Fruit fly (Drosophila melanogaster): ENCODE data around the gene ssp6.

The ssp6 gene

dm6 chr3L:6103658-6104057 is 27.1 kb downstream of the ssp6 start (continued):
- TF ChIP-seq Oaz (GFP tag; IDR thresholded peaks at IDR 0.05): 0 out of 2 replicates have a peak, but pooled peaks have one; percentile 5
- no peak for TF ChIP-seq prd (optimal IDR thresholded peaks at IDR 0.05)
- no peak for TF ChIP-seq prd (GFP tag; IDR thresholded peaks at IDR 0.05)
- TF ChIP-seq gem (tag; optimal IDR thresholded peaks at IDR 0.05): no peak
- TF ChIP-seq Rx (GFP tag; IDR thresholded peaks at IDR 0.05): no peak
- TF ChIP-seq mld (GFP tag; IDR thresholded peaks at IDR 0.05; ENCODE audit: partially characterized antibody): no peak
- no peak for TF ChIP-seq Sry-δ (GFP tag; optimal IDR thresholded peaks at IDR 0.05)
- no peak for TF ChIP-seq CG4854 (GFP tag; optimal IDR thresholded peaks at IDR 0.05)
- TF ChIP-seq sqz (GFP tag; optimal IDR thresholded peaks at IDR 0.05): no peak
- TF ChIP-seq CG6683 (GFP tag; optimal IDR thresholded peaks at IDR 0.05): no peak
- no peak for TF ChIP-seq D19A (tag; optimal IDR thresholded peaks at IDR 0.05)
- no peak for TF ChIP-seq kni (GFP tag; optimal IDR thresholded peaks at IDR 0.05)
- TF ChIP-seq HLHmδ (GFP tag; optimal IDR thresholded peaks at IDR 0.05): no peak
- no peak for TF ChIP-seq ase (GFP tag; IDR thresholded peaks at IDR 0.05)
- TF ChIP-seq CG6175 (GFP tag; IDR thresholded peaks at IDR 0.05): no peak
- TF ChIP-seq dimm (GFP tag; IDR thresholded peaks at IDR 0.05): no peak
- TF ChIP-seq repo (GFP tag; optimal IDR thresholded peaks at IDR 0.05): no peak
- no peak for TF ChIP-seq CG6791 (GFP tag; IDR thresholded peaks at IDR 0.05; ENCODE audit: partially characterized antibody)
- peak; percentile 35 for TF ChIP-seq Ets65A (GFP tag)
- TF ChIP-seq salm (tag; optimal IDR thresholded peaks at IDR 0.05): no peak
- 0 out of 3 replicates have a peak, but pooled peaks have one; percentile 41 for TF ChIP-seq CG11456 (GFP tag; IDR thresholded peaks at IDR 0.05)
- no peak for TF ChIP-seq pb (GFP tag; optimal IDR thresholded peaks at IDR 0.05)
- no peak for TF ChIP-seq knrl (GFP tag; IDR thresholded peaks at IDR 0.05; ENCODE audit: partially characterized antibody)
- TF ChIP-seq HmgD (GFP tag; optimal IDR thresholded peaks at IDR 0.05): no peak
- TF ChIP-seq Camta (GFP tag; optimal IDR thresholded peaks at IDR 0.05): no peak
- no peak for TF ChIP-seq Elba2 (GFP tag; optimal IDR thresholded peaks at IDR 0.05)
- 0 out of 2 replicates have a peak, but pooled peaks have one; percentile 6 for TF ChIP-seq onecut (GFP tag; IDR thresholded peaks at IDR 0.05)
- TF ChIP-seq ci (GFP tag; IDR thresholded peaks at IDR 0.05): 0 out of 3 replicates have a peak, but pooled peaks have one; percentile 25
- TF ChIP-seq pho (GFP tag; optimal IDR thresholded peaks at IDR 0.05): no peak
- TF ChIP-seq CG16813 (GFP tag; IDR thresholded peaks at IDR 0.05; ENCODE audit: partially characterized antibody): no peak
- no peak for TF ChIP-seq slp2 (GFP tag; optimal IDR thresholded peaks at IDR 0.05)
- TF ChIP-seq CG9437 (GFP tag; optimal IDR thresholded peaks at IDR 0.05): no peak
- TF ChIP-seq zen2 (GFP tag; IDR thresholded peaks at IDR 0.05; ENCODE audit: partially characterized antibody): no peak
- TF ChIP-seq Fer2 (tag; optimal IDR thresholded peaks at IDR 0.05): no peak
- no peak for TF ChIP-seq sc (optimal IDR thresholded peaks at IDR 0.05)
- TF ChIP-seq sc (GFP tag; optimal IDR thresholded peaks at IDR 0.05): no peak
- no peak for TF ChIP-seq CG6254 (GFP tag; optimal IDR thresholded peaks at IDR 0.05)
- TF ChIP-seq Sox100B (GFP tag; optimal IDR thresholded peaks at IDR 0.05): no peak
- TF ChIP-seq Hr51 (GFP tag; optimal IDR thresholded peaks at IDR 0.05): no peak
- TF ChIP-seq CG33557 (GFP tag; optimal IDR thresholded peaks at IDR 0.05): no peak
- 0 out of 2 replicates have a peak, but pooled peaks have one; percentile 33 for TF ChIP-seq seq (GFP tag; IDR thresholded peaks at IDR 0.05)
- no peak for TF ChIP-seq maf-S (GFP tag; optimal IDR thresholded peaks at IDR 0.05)
- no peak for TF ChIP-seq Ssrp (tag; optimal IDR thresholded peaks at IDR 0.05)
- no peak for TF ChIP-seq CG7745 (tag; optimal IDR thresholded peaks at IDR 0.05)
- no peak for TF ChIP-seq dm (GFP tag; optimal IDR thresholded peaks at IDR 0.05)
- TF ChIP-seq danr (GFP tag; IDR thresholded peaks at IDR 0.05): no peak
- TF ChIP-seq CG4360 (GFP tag; IDR thresholded peaks at IDR 0.05): no peak
- TF ChIP-seq MESR4 (GFP tag; optimal IDR thresholded peaks at IDR 0.05): no peak
- TF ChIP-seq Ets97D (GFP tag; optimal IDR thresholded peaks at IDR 0.05): peak; percentile 30
- TF ChIP-seq Dp (GFP tag; optimal IDR thresholded peaks at IDR 0.05): no peak
- TF ChIP-seq Awh (GFP tag; IDR thresholded peaks at IDR 0.05): no peak
- TF ChIP-seq cg (GFP tag; optimal IDR thresholded peaks at IDR 0.05): no peak

Data from whole organism, embryonic.